Worm (Caenorhabditis elegans) whole organism, L2 larva: ENCODE data around the gene jud-4.
A peak's percentile ranks its signal among the peaks of the same experiment; 100 is the strongest.

ENCODE experiments used
- C34F6.9 ChIP-seq: fragments of 150-350 bp; optimal IDR thresholded peaks from 2 replicates; lab custom pipeline; 2014; ENCODE audit warnings: missing biosample characterization, missing genetic modification characterization
- R02D3.7 ChIP-seq: fragments of 150-350 bp; optimal IDR thresholded peaks from 2 replicates; lab custom pipeline; 2014; ENCODE audit warnings: missing biosample characterization, missing genetic modification characterization
- Y55F3AM.14 ChIP-seq: fragments of 200-800 bp; sonication (Bioruptor generic); optimal IDR thresholded peaks from 2 replicates; lab custom pipeline; 2018; ENCODE audit warnings: mild to moderate bottlenecking, missing genetic modification characterization, missing compliant biosample characterization
- alr-1 ChIP-seq: fragments of 150-350 bp; optimal IDR thresholded peaks from 2 replicates; lab custom pipeline; 2014; ENCODE audit warnings: missing biosample characterization, missing genetic modification characterization
- aly-2 ChIP-seq: fragments of 150-350 bp; optimal IDR thresholded peaks from 2 replicates; lab custom pipeline; 2014; ENCODE audit warnings: missing biosample characterization, missing genetic modification characterization
- blmp-1 ChIP-seq: sonication (generic microtip); optimal IDR thresholded peaks from 2 replicates; lab custom pipeline; 2017; ENCODE audit warnings: missing genetic modification characterization, mild to moderate bottlenecking, missing compliant biosample characterization, antibody characterized with exemption, moderate library complexity; ENCODE audit not compliant: insufficient read depth
- ceh-82 ChIP-seq: fragments of 150-350 bp; optimal IDR thresholded peaks from 2 replicates; lab custom pipeline; 2014; ENCODE audit warnings: missing biosample characterization, missing genetic modification characterization
- crh-2 ChIP-seq: sonication (generic microtip); optimal IDR thresholded peaks from 2 replicates; lab custom pipeline; 2017; ENCODE audit warnings: missing biosample characterization, missing genetic modification characterization
- egl-27 ChIP-seq: sonication (generic microtip); optimal IDR thresholded peaks from 3 replicates; lab custom pipeline; 2017; ENCODE audit warnings: missing biosample characterization, missing genetic modification reagents, missing genetic modification characterization
- elt-3 ChIP-seq: sonication (generic microtip); optimal IDR thresholded peaks from 2 replicates; lab custom pipeline; 2017; ENCODE audit warnings: missing biosample characterization, missing genetic modification characterization
- fos-1 ChIP-seq: fragments of 150-350 bp; optimal IDR thresholded peaks from 2 replicates; lab custom pipeline; 2014; ENCODE audit warnings: missing biosample characterization, missing genetic modification characterization
- gmeb-1 ChIP-seq: fragments of 150-350 bp; optimal IDR thresholded peaks from 2 replicates; lab custom pipeline; 2014; ENCODE audit warnings: missing biosample characterization, missing genetic modification characterization
- lin-11 ChIP-seq: fragments of 150-350 bp; sonication (generic microtip); optimal IDR thresholded peaks from 2 replicates; lab custom pipeline; 2014; ENCODE audit warnings: missing biosample characterization, missing genetic modification characterization, inconsistent platforms, mixed read lengths
- lin-13 ChIP-seq: fragments of 150-350 bp; optimal IDR thresholded peaks from 2 replicates; lab custom pipeline; 2014; ENCODE audit warnings: missing biosample characterization, missing genetic modification reagents, missing genetic modification characterization
- lsy-2 ChIP-seq, 2 experiments: fragments of 150-350 bp in 1 of 2; sonication (generic microtip) in 1 of 2; optimal IDR thresholded peaks; 2 replicates each; lab custom pipeline; 2014 to 2017; ENCODE audit warnings: missing biosample characterization in 2 of 2, missing genetic modification characterization in 2 of 2
- mab-5 ChIP-seq: fragments of 150-350 bp; optimal IDR thresholded peaks from 2 replicates; lab custom pipeline; 2014; ENCODE audit warnings: missing biosample characterization, missing genetic modification characterization
- mbf-1 ChIP-seq: sonication (generic microtip); optimal IDR thresholded peaks from 2 replicates; lab custom pipeline; 2017; ENCODE audit warnings: missing biosample characterization, missing genetic modification characterization
- mdl-1 ChIP-seq, 2 experiments: fragments of 150-350 bp in 1 of 2; sonication (generic microtip) in 1 of 2; optimal IDR thresholded peaks; 2 replicates each; lab custom pipeline; 2017; ENCODE audit warnings: missing biosample characterization in 2 of 2, missing genetic modification characterization in 2 of 2
- nhr-12 ChIP-seq: fragments of 150-350 bp; optimal IDR thresholded peaks from 2 replicates; lab custom pipeline; 2014; ENCODE audit warnings: missing biosample characterization, missing genetic modification characterization
- nhr-129 ChIP-seq: fragments of 150-350 bp; optimal IDR thresholded peaks from 2 replicates; lab custom pipeline; 2014; ENCODE audit warnings: missing biosample characterization, missing genetic modification characterization
- nhr-21 ChIP-seq: fragments of 150-350 bp; optimal IDR thresholded peaks from 2 replicates; lab custom pipeline; 2014; ENCODE audit warnings: missing biosample characterization, missing genetic modification characterization
- nhr-23 ChIP-seq: fragments of 150-350 bp; optimal IDR thresholded peaks from 2 replicates; lab custom pipeline; 2014; ENCODE audit warnings: missing biosample characterization, missing genetic modification reagents, missing genetic modification characterization
- nhr-237 ChIP-seq: fragments of 150-350 bp; optimal IDR thresholded peaks from 2 replicates; lab custom pipeline; 2014; ENCODE audit warnings: missing biosample characterization, missing genetic modification characterization
- nhr-25 ChIP-seq: fragments of 150-350 bp; sonication (generic microtip); optimal IDR thresholded peaks from 3 replicates; lab custom pipeline; 2014; ENCODE audit warnings: missing biosample characterization, missing genetic modification characterization
- nhr-77 ChIP-seq: fragments of 150-350 bp; optimal IDR thresholded peaks from 2 replicates; lab custom pipeline; 2014; ENCODE audit warnings: missing biosample characterization, missing genetic modification characterization
- peb-1 ChIP-seq: fragments of 150-350 bp; optimal IDR thresholded peaks from 2 replicates; lab custom pipeline; 2014; ENCODE audit warnings: missing biosample characterization, missing genetic modification characterization
- skn-1 ChIP-seq: sonication (generic microtip); optimal IDR thresholded peaks from 2 replicates; lab custom pipeline; 2017; ENCODE audit warnings: missing biosample characterization, missing genetic modification characterization
- sma-3 ChIP-seq: sonication (generic microtip); optimal IDR thresholded peaks from 2 replicates; lab custom pipeline; 2016; ENCODE audit warnings: missing genetic modification reagents, missing genetic modification characterization, missing compliant biosample characterization
- sma-9 ChIP-seq, 2 experiments: fragments of 150-350 bp in 1 of 2; sonication (generic microtip) in 1 of 2; optimal IDR thresholded peaks; 2 replicates each; lab custom pipeline; 2014 to 2016; ENCODE audit warnings: missing genetic modification characterization in 2 of 2, mild to moderate bottlenecking in 1 of 2, missing biosample characterization in 1 of 2, missing compliant biosample characterization in 1 of 2, missing genetic modification reagents in 1 of 2, moderate library complexity in 1 of 2
- snpc-4 ChIP-seq: fragments of 150-350 bp; optimal IDR thresholded peaks from 2 replicates; lab custom pipeline; 2014; ENCODE audit warnings: missing biosample characterization, missing genetic modification characterization
- unc-39 ChIP-seq: fragments of 150-350 bp; optimal IDR thresholded peaks from 2 replicates; lab custom pipeline; 2014; ENCODE audit warnings: missing biosample characterization, missing genetic modification characterization
- unc-55 ChIP-seq: fragments of 150-350 bp; sonication (generic microtip); optimal IDR thresholded peaks from 3 replicates; lab custom pipeline; 2014; ENCODE audit warnings: missing biosample characterization, missing genetic modification reagents, missing genetic modification characterization
- unc-62 ChIP-seq: fragments of 150-350 bp; optimal IDR thresholded peaks from 2 replicates; lab custom pipeline; 2014; ENCODE audit warnings: missing biosample characterization, missing genetic modification reagents, missing genetic modification characterization
- zag-1 ChIP-seq: fragments of 150-350 bp; optimal IDR thresholded peaks from 2 replicates; lab custom pipeline; 2014; ENCODE audit warnings: missing biosample characterization, missing genetic modification characterization
- ztf-11 ChIP-seq: sonication (generic microtip); optimal IDR thresholded peaks from 2 replicates; lab custom pipeline; 2017; ENCODE audit warnings: missing biosample characterization, missing genetic modification characterization

The jud-4 gene

ce11 chrX:15327238-15327637 is 43.3 kb downstream of the jud-4 start (continued):
- no peak for TF ChIP-seq lsy-2 (tag; optimal IDR thresholded peaks at IDR 0.05; lab: Kevin White, UChicago)
- no peak for TF ChIP-seq nhr-21
- no peak for TF ChIP-seq alr-1 (tag; lab: Kevin White, UChicago)
- no peak for TF ChIP-seq aly-2
- TF ChIP-seq nhr-129 (tag; lab: Kevin White, UChicago): no peak
- peak; percentile 51 for TF ChIP-seq blmp-1 (tag; lab: Kevin White, UChicago)
- TF ChIP-seq ceh-82: no peak
- no peak for TF ChIP-seq snpc-4 (tag; lab: Kevin White, UChicago)
- TF ChIP-seq sma-3 (GFP tag; lab: Kevin White, UChicago): peak; percentile 32
- no peak for TF ChIP-seq nhr-237 (tag; lab: Kevin White, UChicago)
- no peak for TF ChIP-seq egl-27
- TF ChIP-seq crh-2 (tag; lab: Kevin White, UChicago): peak; percentile 42
- TF ChIP-seq unc-62 (GFP tag; lab: Kevin White, UChicago): no peak
- TF ChIP-seq, all 48 proteins: peak for 8

ce11 chrX:15328343-15328742 is 44.4 kb downstream of the jud-4 start:
- TF ChIP-seq skn-1 (no peak), alr-1 (tag; lab: Kevin White, UChicago) (no peak), nhr-77 (no peak), blmp-1 (tag; lab: Kevin White, UChicago) (no peak), C34F6.9 (no peak), ceh-82 (no peak), nhr-12 (tag; lab: Kevin White, UChicago) (no peak), ztf-11 (tag; lab: Kevin White, UChicago) (no peak), unc-39 (tag; lab: Kevin White, UChicago) (no peak), nhr-25 (tag; lab: Kevin White, UChicago) (no peak), sma-3 (GFP tag; lab: Kevin White, UChicago) (no peak), sma-9 (GFP tag; optimal IDR thresholded peaks at IDR 0.05; lab: Kevin White, UChicago) (no peak), sma-9 (tag; optimal IDR thresholded peaks at IDR 0.05; lab: Kevin White, UChicago) (no peak), mdl-1 (tag; optimal IDR thresholded peaks at IDR 0.05; lab: Kevin White, UChicago) (no peak), nhr-23 (tag; lab: Kevin White, UChicago) (no peak), gmeb-1 (no peak), aly-2 (no peak), zag-1 (no peak), unc-55 (GFP tag; lab: Kevin White, UChicago) (no peak), mbf-1 (tag; lab: Kevin White, UChicago) (no peak)

ce11 chrX:15330664-15331063 is 46.7 kb downstream of the jud-4 start, which contains the start of gene Y15E3A.4:
TSS of gene Y15E3A.4 (plus strand) at chrX:15330964.
- TF ChIP-seq mbf-1 (tag; lab: Kevin White, UChicago): no peak
- no peak for TF ChIP-seq nhr-25 (tag; lab: Kevin White, UChicago)
- TF ChIP-seq egl-27: no peak
- TF ChIP-seq elt-3 (tag; lab: Kevin White, UChicago): no peak
- no peak for TF ChIP-seq snpc-4 (tag; lab: Kevin White, UChicago)
- no peak for TF ChIP-seq R02D3.7
- no peak for TF ChIP-seq blmp-1 (tag; lab: Kevin White, UChicago)
- no peak for TF ChIP-seq nhr-77
- TF ChIP-seq lin-13 (GFP tag; lab: Kevin White, UChicago): no peak
- TF ChIP-seq Y55F3AM.14 (GFP tag; lab: Kevin White, UChicago): no peak
- no peak for TF ChIP-seq ztf-11 (tag; lab: Kevin White, UChicago)
- no peak for TF ChIP-seq nhr-21
- TF ChIP-seq fos-1 (tag; lab: Kevin White, UChicago): no peak
- no peak for TF ChIP-seq peb-1 (tag; lab: Kevin White, UChicago)
- TF ChIP-seq C34F6.9: no peak
- no peak for TF ChIP-seq unc-62 (GFP tag; lab: Kevin White, UChicago)
- no peak for TF ChIP-seq lin-11 (tag; lab: Kevin White, UChicago)
- TF ChIP-seq zag-1: no peak
- TF ChIP-seq mab-5 (tag; lab: Kevin White, UChicago): no peak

- TF ChIP-seq lin-13 (GFP tag; lab: Kevin White, UChicago): no peak
- peak; percentile 60 for TF ChIP-seq sma-9 (GFP tag; optimal IDR thresholded peaks at IDR 0.05; lab: Kevin White, UChicago)
- TF ChIP-seq sma-9 (tag; optimal IDR thresholded peaks at IDR 0.05; lab: Kevin White, UChicago): no peak
- TF ChIP-seq fos-1 (tag; lab: Kevin White, UChicago): no peak
- TF ChIP-seq nhr-129 (tag; lab: Kevin White, UChicago): peak; percentile 13
- no peak for TF ChIP-seq skn-1
These were observed 51.0 kb downstream of the jud-4 start for ce11 chrX:15334897-15335296.
